Fruit fly (Drosophila melanogaster): ENCODE results near the gene Klp67A.

Gene Klp67A

DNA sequence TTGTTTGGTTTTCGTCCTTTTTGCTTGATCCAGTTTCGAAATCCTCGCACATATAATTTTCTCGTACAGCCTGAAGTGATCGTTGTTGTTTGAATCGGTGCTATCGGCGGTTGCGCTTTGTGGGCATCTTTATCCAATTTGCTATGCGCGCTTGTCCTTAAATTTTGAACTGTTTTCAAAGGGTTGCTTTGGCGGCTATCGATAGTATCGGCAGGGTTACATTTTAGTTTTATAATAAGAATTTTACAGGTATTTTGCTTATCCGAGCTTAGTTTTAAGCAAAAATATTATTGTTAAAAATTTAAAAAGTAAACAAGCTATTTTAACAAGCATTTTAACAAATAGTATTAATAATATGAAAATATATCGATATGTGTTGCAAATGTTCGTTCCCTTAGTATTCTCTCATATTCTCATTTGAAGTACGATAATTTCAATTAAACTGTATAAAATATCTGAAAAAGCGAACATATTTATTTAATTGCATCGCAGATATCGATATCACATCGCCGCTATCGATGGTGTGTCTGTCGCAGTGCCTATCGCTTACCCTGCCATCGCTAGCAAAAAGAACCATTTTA is at the start of gene Klp67A, which contains the start of gene CG4452:
Klp67A (minus strand) TSS at position 197 of the 581 bp plus-strand sequence.
CG4452 (plus strand) TSS at position 528 of the 581 bp plus-strand sequence.
- no peak for TF ChIP-seq CG8478 (optimal IDR thresholded peaks at IDR 0.05)
- TF ChIP-seq CTCF (optimal IDR thresholded peaks at IDR 0.05), result no peak

DNA sequence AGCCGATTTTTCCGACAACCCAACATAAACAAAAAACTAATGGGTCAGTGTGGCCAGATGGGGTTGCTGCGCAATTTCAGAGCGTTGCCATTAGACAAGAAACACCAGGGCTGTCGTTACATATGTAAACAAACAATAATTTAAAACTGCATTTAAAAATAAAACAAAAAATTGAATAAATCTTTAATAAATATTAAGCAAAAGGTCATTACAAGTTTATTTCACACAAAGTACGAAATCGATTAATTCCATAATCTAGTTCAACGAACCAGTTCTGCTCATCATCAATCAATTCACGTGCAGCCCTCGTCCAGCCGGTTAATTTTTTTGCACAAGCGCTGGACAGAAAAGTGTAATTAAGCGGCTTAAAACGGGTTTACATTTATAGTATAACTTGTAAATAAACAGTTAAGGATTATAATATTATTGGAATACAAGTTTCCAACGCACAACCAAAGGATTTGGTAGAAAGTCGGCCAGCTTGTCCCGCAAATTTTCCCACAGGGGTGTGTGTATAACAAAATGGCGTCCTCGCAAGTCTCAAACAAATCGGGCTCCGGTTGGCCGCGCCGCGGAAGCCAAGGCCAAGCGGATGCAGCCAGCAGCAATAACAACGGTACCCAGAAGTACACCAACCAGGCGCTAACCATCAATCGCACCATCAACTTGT is 44.0 kb upstream of the Klp67A start, which contains the start of the genes CG4022 and Cpsf5:
CG4022 (minus strand) TSS at position 79 of the 670 bp plus-strand sequence.
Cpsf5 (plus strand) TSS at position 285 of the 670 bp plus-strand sequence.
- TF ChIP-seq CG8478 (optimal IDR thresholded peaks at IDR 0.05), result no peak
- no peak for TF ChIP-seq CTCF (optimal IDR thresholded peaks at IDR 0.05)

DNA sequence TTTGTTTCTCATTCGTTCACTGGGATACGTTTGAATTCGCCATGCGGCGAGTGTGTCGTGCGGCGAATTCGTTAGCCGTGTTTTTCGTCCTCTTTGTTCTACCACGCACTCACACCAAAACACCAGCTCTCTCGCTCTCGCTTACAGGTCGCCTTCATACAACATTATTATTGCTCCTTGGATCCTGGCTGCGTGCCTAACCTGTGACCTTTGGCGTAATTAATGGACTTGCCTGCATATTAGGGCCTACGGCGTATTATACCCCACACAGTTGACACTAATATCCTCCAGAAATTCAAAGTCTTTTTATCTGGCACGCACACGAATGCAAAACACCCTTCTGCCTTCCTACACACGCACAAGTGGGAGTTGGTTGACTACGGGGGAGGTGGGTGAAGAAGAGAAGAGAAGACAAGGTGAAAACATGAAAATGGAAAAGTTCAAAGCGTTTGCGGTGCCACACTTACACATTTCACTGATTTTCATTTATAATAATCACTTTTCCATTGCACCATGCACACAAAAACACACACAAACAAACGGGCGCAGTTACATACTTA is 43.3 kb upstream of the Klp67A start:
- TF ChIP-seq CTCF (optimal IDR thresholded peaks at IDR 0.05) (no peak), CG8478 (optimal IDR thresholded peaks at IDR 0.05) (no peak)

DNA sequence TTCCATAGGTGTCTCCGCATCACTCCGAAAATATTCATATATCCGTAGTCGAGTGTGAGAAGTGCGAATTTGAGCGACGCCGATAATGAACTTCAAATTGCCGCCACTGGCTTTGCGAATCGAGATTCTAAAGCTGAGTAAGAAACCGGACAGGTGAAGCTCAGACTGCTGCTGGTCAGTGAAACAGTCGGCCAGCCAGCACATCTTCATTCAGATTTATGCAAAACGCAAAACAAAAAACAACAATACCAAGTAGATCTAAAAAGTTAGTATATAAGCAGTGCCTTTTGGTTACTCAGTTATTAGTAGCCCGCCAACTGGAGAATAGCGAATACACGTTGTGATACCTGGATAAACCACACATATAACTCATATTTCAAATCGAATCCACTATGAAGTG is 37.7 kb upstream of the Klp67A start, which contains the start of gene Cpr67B:
Cpr67B (plus strand) TSS at position 301 of the 400 bp plus-strand sequence.
- TF ChIP-seq CG8478 (optimal IDR thresholded peaks at IDR 0.05) (no peak), CTCF (optimal IDR thresholded peaks at IDR 0.05) (no peak)

DNA sequence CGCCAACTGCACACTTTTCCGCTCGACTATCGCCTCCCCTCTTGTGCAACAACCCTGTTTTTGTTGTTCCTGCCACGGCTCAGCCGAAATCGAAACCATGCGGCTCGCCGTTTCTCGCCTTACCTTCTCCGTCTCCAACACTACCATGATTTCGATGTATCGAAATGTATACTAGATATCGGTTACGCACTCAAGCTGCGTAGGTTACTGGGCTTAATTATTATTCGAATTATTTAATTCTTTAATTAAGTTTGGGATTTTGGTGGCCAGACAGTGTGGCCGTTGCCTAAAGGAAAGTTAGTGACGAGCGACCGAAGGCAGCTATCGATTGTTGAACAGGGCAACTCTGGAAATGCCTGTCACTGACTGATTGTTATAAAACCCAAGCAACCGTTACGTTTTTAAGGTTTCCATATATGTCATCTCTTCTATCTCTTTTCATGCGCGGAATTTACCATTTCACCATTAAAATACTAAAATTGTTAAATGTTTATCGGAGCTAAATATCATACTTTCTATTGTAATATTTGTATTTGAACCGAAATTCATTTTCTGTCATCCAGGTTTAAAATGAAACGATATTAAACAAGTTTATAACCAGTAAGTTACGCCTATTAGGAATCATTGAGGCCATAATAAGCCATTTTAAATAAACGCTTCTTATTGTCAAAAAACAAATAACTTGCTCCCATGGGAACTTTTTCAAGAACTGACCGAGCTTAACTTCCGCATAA is 35.5 kb upstream of the Klp67A start, which contains the start of gene eIF4E1:
eIF4E1 (minus strand) TSS at position 304 of the 734 bp plus-strand sequence.
- TF ChIP-seq CTCF (optimal IDR thresholded peaks at IDR 0.05), result peak in 1 of 2 experiments; percentile 12
- no peak for TF ChIP-seq CG8478 (optimal IDR thresholded peaks at IDR 0.05)

DNA sequence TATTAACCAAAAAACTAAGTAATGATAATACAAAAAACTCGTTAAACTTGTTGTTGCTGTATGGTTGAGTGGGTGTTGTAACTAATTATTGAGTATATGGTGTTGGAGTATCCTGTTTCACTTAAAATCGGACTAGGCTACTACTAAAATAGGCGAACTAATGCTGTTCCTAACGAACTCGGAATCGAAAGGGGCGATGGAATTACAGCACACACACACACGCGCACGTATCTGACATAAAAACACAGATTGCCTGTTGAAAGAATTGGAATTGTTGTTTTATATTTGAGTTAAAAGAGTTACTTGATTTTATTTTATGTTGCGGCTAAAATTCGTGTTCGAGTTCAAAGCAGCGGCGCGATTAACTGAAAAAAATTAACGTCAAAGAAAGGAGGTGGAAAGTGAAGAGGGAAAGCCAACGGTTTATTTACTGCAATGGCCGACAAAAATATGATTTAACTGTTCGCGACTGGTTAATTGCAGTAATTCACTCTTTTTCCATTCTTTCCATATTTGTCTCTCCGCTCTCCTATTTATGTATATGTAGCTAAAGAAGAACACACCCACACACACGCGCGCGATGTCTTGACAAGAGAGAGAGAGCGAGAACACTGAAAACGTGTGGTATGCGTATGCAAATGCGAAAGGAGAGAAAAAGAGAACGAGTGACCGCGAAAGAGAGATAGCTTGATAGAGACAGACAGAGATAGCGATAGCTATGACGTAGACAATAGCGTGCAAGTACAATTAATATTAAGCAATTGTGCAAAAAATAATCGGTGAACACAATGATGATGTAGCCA is 34.7 kb upstream of the Klp67A start:
- TF ChIP-seq CG8478 (optimal IDR thresholded peaks at IDR 0.05) (no peak), CTCF (optimal IDR thresholded peaks at IDR 0.05) (peak in 1 of 2 experiments; percentile 36)

DNA sequence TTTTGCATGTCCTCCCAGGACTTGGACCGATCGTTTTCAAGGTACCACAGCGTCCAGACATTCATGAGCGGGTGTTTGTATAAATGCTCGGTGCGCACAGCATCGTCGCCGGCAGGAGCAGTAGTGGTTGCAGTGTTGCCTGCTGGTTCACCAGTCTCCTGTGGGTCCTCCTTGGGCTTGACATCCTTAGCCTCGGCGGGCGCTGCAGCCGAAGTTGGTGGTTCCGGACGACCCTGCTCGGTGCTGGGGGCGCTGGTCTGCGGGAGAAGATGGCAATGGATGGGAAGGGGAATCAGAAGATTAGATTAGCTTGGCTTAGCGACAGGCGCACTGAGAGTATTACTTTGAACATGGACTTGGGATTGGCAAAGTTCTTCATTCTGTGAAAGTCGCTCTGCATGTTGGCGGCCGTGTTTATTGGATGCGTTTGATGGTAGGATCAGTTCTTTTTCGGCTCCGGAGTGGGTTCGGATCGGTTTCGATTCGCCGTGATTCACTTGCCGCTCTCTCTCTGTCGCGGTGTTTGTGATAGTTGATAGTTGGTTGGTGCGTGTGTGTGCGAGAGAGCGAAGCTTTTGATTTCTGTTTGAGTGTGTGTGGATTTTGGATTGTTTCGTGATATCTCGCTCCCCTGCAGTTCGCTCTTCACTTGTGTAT is 34.0 kb upstream of the Klp67A start:
- TF ChIP-seq CTCF (optimal IDR thresholded peaks at IDR 0.05) (no peak), CG8478 (optimal IDR thresholded peaks at IDR 0.05) (no peak)

DNA sequence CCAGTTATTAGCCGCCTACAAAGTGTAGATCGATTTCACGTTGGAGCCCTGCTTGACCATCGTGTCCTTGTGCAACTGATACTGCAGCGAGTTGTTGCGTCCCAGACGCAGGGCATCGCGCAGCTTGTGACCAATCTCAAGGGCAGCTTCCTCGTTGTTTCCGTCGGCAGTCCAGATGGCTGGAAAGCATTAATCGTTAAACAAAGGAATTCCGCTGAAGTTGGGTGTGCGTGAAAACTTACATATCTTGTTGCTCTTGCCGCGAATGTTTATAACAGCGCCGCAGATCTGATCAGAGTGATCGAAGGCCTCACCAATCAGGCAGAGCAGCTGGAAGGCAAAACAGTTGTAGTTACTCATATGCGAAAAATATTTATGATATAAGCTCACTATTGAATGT is 33.0 kb upstream of the Klp67A start:
- TF ChIP-seq CTCF (optimal IDR thresholded peaks at IDR 0.05), result no peak
- no peak for TF ChIP-seq CG8478 (optimal IDR thresholded peaks at IDR 0.05)

DNA sequence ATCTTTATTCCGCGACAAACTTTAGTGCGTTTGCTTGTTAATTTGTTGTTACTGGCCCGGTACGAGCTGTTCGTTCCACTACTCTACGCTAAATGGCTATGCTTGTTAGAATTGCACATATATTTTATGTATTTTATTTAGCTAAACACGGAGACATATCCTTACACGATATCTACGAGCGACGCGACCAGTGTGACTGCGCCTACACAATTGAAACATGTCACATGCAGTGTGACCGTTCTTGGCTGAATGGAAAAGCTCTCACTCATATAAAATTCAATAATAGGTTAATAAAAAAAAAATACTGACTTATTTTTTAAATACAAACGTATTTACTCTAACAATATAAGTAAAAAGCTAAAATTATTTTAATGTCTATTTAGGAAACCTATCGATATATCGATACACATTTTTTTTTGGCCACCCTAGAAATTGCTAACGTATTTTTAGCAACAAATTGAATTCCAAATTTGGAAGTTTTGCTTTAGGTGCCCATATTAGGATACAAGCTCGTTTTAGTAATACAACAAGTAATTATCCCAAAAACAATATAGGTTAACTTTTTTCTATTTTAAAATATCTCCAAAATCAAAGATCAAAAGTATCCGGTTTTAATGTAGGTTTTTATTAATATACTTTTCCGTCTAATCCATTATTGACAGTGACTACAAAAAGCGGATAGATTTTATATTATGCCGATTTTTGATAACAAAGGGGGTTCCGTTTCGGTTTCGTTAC is 32.3 kb upstream of the Klp67A start, which contains the start of gene CG4080:
CG4080 (minus strand) TSS at position 215 of the 738 bp plus-strand sequence.
- TF ChIP-seq CG8478 (optimal IDR thresholded peaks at IDR 0.05) (no peak), CTCF (optimal IDR thresholded peaks at IDR 0.05) (peak in 1 of 2 experiments; percentile 10)

DNA sequence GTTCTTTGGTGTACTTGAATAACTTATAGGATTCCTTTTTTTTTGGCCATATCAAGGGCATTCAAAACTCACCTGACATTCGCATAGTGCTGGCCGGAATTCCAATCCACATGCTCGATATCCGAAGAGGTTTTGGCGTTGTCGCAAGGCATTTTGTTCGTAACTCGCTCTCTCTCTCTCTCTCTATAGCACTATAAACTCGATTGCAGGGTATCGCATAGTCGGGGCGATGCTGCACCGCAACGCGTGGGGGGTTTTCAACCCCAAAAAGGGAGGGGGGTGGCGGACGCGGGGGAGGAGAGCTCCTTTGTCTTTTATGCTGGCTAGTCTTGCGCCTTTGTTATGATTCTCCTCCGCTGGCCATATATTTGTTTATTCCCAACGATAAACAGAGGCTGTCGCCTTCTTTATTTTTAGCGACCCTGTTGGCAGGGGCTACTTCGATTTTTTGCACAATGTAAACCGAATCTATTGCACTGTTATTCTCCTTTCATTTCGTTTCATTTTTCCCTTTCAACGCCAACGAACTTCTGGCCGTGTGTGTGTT is 31.7 kb upstream of the Klp67A start:
- TF ChIP-seq CTCF (optimal IDR thresholded peaks at IDR 0.05), result no peak
- TF ChIP-seq CG8478 (optimal IDR thresholded peaks at IDR 0.05), result no peak

DNA sequence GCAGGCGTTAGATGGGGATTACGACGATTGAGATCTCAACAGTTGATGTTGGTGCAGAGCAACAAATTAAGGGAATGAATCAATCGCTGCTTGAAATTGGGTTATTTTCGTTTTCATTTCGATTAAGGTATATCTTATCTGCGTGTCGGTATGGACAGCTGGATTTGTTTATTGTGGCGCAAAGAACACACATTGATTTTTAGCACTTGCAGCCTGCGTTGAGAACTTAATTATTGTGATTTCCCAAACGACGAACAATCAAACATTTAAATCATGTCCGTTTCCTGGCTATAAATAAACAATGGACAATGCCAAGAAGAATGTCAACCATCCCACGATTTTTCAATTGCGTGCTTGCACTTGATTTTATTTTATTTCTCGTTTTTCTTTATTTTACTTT is 31.2 kb upstream of the Klp67A start:
- no peak for TF ChIP-seq CTCF (optimal IDR thresholded peaks at IDR 0.05)

DNA sequence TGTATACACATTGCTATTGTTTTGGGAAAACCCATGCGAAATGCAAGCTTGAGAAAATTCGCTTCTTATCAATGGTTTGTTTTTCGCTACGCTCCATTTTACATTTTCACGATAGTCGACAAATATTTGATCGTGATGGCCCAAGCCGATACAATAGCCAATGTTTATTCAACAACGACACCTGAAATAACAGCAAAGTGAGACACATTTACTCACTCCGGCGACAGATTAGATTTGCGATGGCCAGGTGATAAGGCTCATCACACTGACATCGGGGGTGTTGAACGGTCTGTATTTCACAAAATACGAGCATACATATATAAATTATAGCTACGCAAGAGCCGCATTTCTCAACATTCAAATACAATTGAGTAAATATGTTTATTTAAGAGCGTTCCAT is 30.3 kb upstream of the Klp67A start:
- TF ChIP-seq CG8478 (optimal IDR thresholded peaks at IDR 0.05) (no peak), CTCF (optimal IDR thresholded peaks at IDR 0.05) (no peak)

DNA sequence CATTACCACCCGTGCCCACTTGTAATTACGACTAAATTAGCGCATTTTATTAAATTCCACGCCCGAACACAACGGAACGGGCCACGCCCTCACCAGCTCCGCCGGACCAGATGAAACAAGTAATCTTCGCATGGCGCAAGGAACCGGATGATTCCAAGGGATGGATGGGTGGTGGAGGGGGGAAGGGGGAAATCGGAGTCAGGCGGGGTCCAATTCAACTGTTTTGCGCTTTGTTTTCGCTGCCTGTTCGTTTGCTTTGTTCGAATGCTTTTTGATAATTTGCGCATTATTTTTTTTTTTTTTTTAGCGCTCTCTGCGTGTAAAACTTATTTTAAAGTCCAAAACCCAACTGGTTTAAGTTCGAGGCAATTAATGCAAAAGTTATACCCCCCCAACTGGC is 29.9 kb upstream of the Klp67A start:
- TF ChIP-seq CG8478 (optimal IDR thresholded peaks at IDR 0.05) (no peak), CTCF (optimal IDR thresholded peaks at IDR 0.05) (no peak)

Measured in S2 (cell line).